Worm (Caenorhabditis elegans): ENCODE data around the gene lact-8.

lact-8 gene

ce11 chrV:11118179-11118725 is 24.8 kb upstream of the lact-8 start:
- TF ChIP-seq ceh-83 (GFP tag; optimal IDR thresholded peaks at IDR 0.05), result no peak
- TF ChIP-seq unc-62 (GFP tag; optimal IDR thresholded peaks at IDR 0.05), result no peak
- no peak for TF ChIP-seq snpc-4 (tag; optimal IDR thresholded peaks at IDR 0.05)
- TF ChIP-seq zip-8 (tag; optimal IDR thresholded peaks at IDR 0.05), result no peak
- TF ChIP-seq pha-4 (tag; optimal IDR thresholded peaks at IDR 0.05), result no peak
- no peak for TF ChIP-seq mls-2 (tag; optimal IDR thresholded peaks at IDR 0.05)
- TF ChIP-seq blmp-1 (tag; optimal IDR thresholded peaks at IDR 0.05), result no peak
- no peak for TF ChIP-seq nhr-2 (tag; optimal IDR thresholded peaks at IDR 0.05)
- TF ChIP-seq unc-120 (tag; optimal IDR thresholded peaks at IDR 0.05; ENCODE audit: poor library complexity, severe bottlenecking), result no peak

ce11 chrV:11113607-11114006 is 20.2 kb upstream of the lact-8 start, which contains the start of gene math-33:
Gene math-33 (plus strand): TSS chrV:11113907.
- TF ChIP-seq ceh-43 (GFP tag; optimal IDR thresholded peaks at IDR 0.05), result no peak
- TF ChIP-seq nhr-76 (tag; optimal IDR thresholded peaks at IDR 0.05), result no peak
- TF ChIP-seq M03D4.4 (tag; optimal IDR thresholded peaks at IDR 0.05), result no peak
- TF ChIP-seq drap-1 (GFP tag; optimal IDR thresholded peaks at IDR 0.05), result no peak
- no peak for TF ChIP-seq unc-62 (GFP tag; optimal IDR thresholded peaks at IDR 0.05)
- TF ChIP-seq lsy-2 (tag; optimal IDR thresholded peaks at IDR 0.05), result no peak
- no peak for TF ChIP-seq unc-120 (tag; optimal IDR thresholded peaks at IDR 0.05; ENCODE audit: poor library complexity, severe bottlenecking)
- TF ChIP-seq bed-3 (GFP tag; optimal IDR thresholded peaks at IDR 0.05), result no peak

- no peak for TF ChIP-seq zip-8 (tag; optimal IDR thresholded peaks at IDR 0.05)
- no peak for TF ChIP-seq elt-3 (tag; optimal IDR thresholded peaks at IDR 0.05)
- peak; percentile 13 for TF ChIP-seq ces-1 (GFP tag; optimal IDR thresholded peaks at IDR 0.05)
- TF ChIP-seq nhr-12 (tag; optimal IDR thresholded peaks at IDR 0.05), result peak; percentile 12
- TF ChIP-seq ztf-11 (tag; optimal IDR thresholded peaks at IDR 0.05), result peak; percentile 82
- TF ChIP-seq tbx-8 (GFP tag; optimal IDR thresholded peaks at IDR 0.05), result peak; percentile 47
- peak; percentile 65 for TF ChIP-seq bed-3 (GFP tag; optimal IDR thresholded peaks at IDR 0.05)
- peak; percentile 86 for TF ChIP-seq M03D4.4 (tag; optimal IDR thresholded peaks at IDR 0.05)
- peak; percentile 33 for TF ChIP-seq lsy-2 (tag; optimal IDR thresholded peaks at IDR 0.05)
- TF ChIP-seq sem-2 (GFP tag; optimal IDR thresholded peaks at IDR 0.05), result peak; percentile 52
- peak; percentile 53 for TF ChIP-seq pha-4 (tag; optimal IDR thresholded peaks at IDR 0.05)
- no peak for TF ChIP-seq snpc-4 (tag; optimal IDR thresholded peaks at IDR 0.05)
- no peak for TF ChIP-seq unc-62 (GFP tag; optimal IDR thresholded peaks at IDR 0.05)
- TF ChIP-seq unc-39 (tag; optimal IDR thresholded peaks at IDR 0.05), result no peak
- peak; percentile 90 for TF ChIP-seq sptf-1 (tag; optimal IDR thresholded peaks at IDR 0.05)
- TF ChIP-seq nhr-28 (tag; optimal IDR thresholded peaks at IDR 0.05), result peak; percentile 26
- peak; percentile 84 for TF ChIP-seq ceh-43 (GFP tag; optimal IDR thresholded peaks at IDR 0.05)
- TF ChIP-seq elt-1 (tag; optimal IDR thresholded peaks at IDR 0.05; ENCODE audit: borderline replicate concordance, insufficient read depth), result peak; percentile 37
- TF ChIP-seq nhr-76 (tag; optimal IDR thresholded peaks at IDR 0.05), result peak; percentile 79
- TF ChIP-seq mab-5 (tag; optimal IDR thresholded peaks at IDR 0.05), result no peak
- TF ChIP-seq mls-2 (tag; optimal IDR thresholded peaks at IDR 0.05), result peak; percentile 88
- no peak for TF ChIP-seq ceh-39 (tag; optimal IDR thresholded peaks at IDR 0.05)
- no peak for TF ChIP-seq blmp-1 (tag; optimal IDR thresholded peaks at IDR 0.05)
- TF ChIP-seq hlh-1 (tag; optimal IDR thresholded peaks at IDR 0.05), result peak; percentile 58
- no peak for TF ChIP-seq nhr-2 (tag; optimal IDR thresholded peaks at IDR 0.05)
- TF ChIP-seq flh-1 (GFP tag; optimal IDR thresholded peaks at IDR 0.05), result no peak
- no peak for TF ChIP-seq nhr-237 (tag; optimal IDR thresholded peaks at IDR 0.05)
- no peak for TF ChIP-seq lin-32 (GFP tag; optimal IDR thresholded peaks at IDR 0.05)
- peak; percentile 88 for TF ChIP-seq ceh-83 (GFP tag; optimal IDR thresholded peaks at IDR 0.05)
- peak; percentile 79 for TF ChIP-seq unc-120 (tag; optimal IDR thresholded peaks at IDR 0.05; ENCODE audit: poor library complexity, severe bottlenecking)
- TF ChIP-seq mep-1 (tag; optimal IDR thresholded peaks at IDR 0.05), result peak; percentile 68
- peak; percentile 65 for TF ChIP-seq drap-1 (GFP tag; optimal IDR thresholded peaks at IDR 0.05)
- TF ChIP-seq cnd-1 (tag; optimal IDR thresholded peaks at IDR 0.05), result peak; percentile 50
- TF ChIP-seq lin-13 (tag; optimal IDR thresholded peaks at IDR 0.05), result peak; percentile 69
- TF ChIP-seq ham-2 (GFP tag; optimal IDR thresholded peaks at IDR 0.05), result peak; percentile 28
Observed at ce11 chrV:11113041-11113574, 19.7 kb upstream of the lact-8 start, which contains the start of gene erfa-3. Gene erfa-3 (minus strand): TSS chrV:11113091.
